Fruit fly (Drosophila melanogaster) whole organism, embryonic: Measurements from ENCODE around the gene CG31988.

ENCODE experiments used
- CG10654 ChIP-seq: fragments of 200-800 bp; sonication (Bioruptor generic); optimal IDR thresholded peaks from 2 replicates; lab custom pipeline; 2016; ENCODE audit warnings: missing biosample characterization, missing genetic modification characterization
- CG11456 ChIP-seq: fragments of 200-800 bp; sonication (Bioruptor generic); IDR thresholded peaks from 3 replicates; pipeline ENCODE4 v1.3.6; 2022; ENCODE audit warnings: missing biosample characterization, missing genetic modification characterization
- CG11560 ChIP-seq: fragments of 200-800 bp; sonication (Bioruptor generic); IDR thresholded peaks from 3 replicates; pipeline ENCODE4 v1.3.6; 2022; ENCODE audit warnings: missing biosample characterization, missing genetic modification characterization
- CG11723 ChIP-seq: fragments of 200-800 bp; sonication (Bioruptor generic); optimal IDR thresholded peaks from 2 replicates; lab custom pipeline; 2017; ENCODE audit warnings: missing biosample characterization, mild to moderate bottlenecking, missing genetic modification characterization
- CG12104 ChIP-seq: fragments of 200-800 bp; sonication (Bioruptor generic); optimal IDR thresholded peaks from 3 replicates; lab custom pipeline; 2016; ENCODE audit warnings: missing biosample characterization, missing genetic modification characterization
- CG1529 ChIP-seq: fragments of 200-800 bp; sonication (Bioruptor generic); optimal IDR thresholded peaks from 3 replicates; lab custom pipeline; 2018; ENCODE audit warnings: missing biosample characterization, missing genetic modification characterization
- CG15514 ChIP-seq: fragments of 200-800 bp; sonication (Bioruptor generic); optimal IDR thresholded peaks from 3 replicates; lab custom pipeline; 2017; ENCODE audit warnings: missing biosample characterization, missing genetic modification characterization, mild to moderate bottlenecking, moderate library complexity, missing genetic modification reagents
- CG15696 ChIP-seq: fragments of 200-800 bp; sonication (Bioruptor generic); optimal IDR thresholded peaks from 2 replicates; lab custom pipeline; 2019; ENCODE audit warnings: missing biosample characterization, mild to moderate bottlenecking, missing genetic modification characterization, moderate library complexity
- CG1602 ChIP-seq: fragments of 200-800 bp; sonication (Bioruptor generic); optimal IDR thresholded peaks from 3 replicates; lab custom pipeline; 2016; ENCODE audit warnings: missing biosample characterization, missing genetic modification characterization
- CG17385 ChIP-seq: fragments of 200-800 bp; sonication (Bioruptor generic); optimal IDR thresholded peaks from 3 replicates; lab custom pipeline; 2018; ENCODE audit warnings: missing biosample characterization, mild to moderate bottlenecking, missing genetic modification characterization
- CG18476 ChIP-seq: fragments of 200-800 bp; sonication (Bioruptor generic); optimal IDR thresholded peaks from 2 replicates; lab custom pipeline; 2016; ENCODE audit warnings: missing biosample characterization, mild to moderate bottlenecking, missing genetic modification characterization
- CG2116 ChIP-seq: fragments of 200-800 bp; sonication (Bioruptor generic); optimal IDR thresholded peaks from 3 replicates; lab custom pipeline; 2018; ENCODE audit warnings: missing biosample characterization, mild to moderate bottlenecking, missing genetic modification characterization
- CG2120 ChIP-seq: fragments of 200-800 bp; sonication (Bioruptor generic); optimal IDR thresholded peaks from 3 replicates; lab custom pipeline; 2016; ENCODE audit warnings: missing biosample characterization, missing genetic modification characterization
- CG2129 ChIP-seq: fragments of 200-800 bp; sonication (Bioruptor generic); IDR thresholded peaks from 2 replicates; pipeline ENCODE4 v1.3.6; 2022; ENCODE audit warnings: missing biosample characterization, missing genetic modification characterization; ENCODE audit not compliant: partially characterized antibody
- CG2875 ChIP-seq: fragments of 200-800 bp; sonication (Bioruptor generic); optimal IDR thresholded peaks from 2 replicates; lab custom pipeline; 2017; ENCODE audit warnings: missing biosample characterization, mild to moderate bottlenecking, missing genetic modification characterization, missing genetic modification reagents
- CG30020 ChIP-seq: fragments of 200-800 bp; optimal IDR thresholded peaks from 2 replicates; lab custom pipeline; 2019; ENCODE audit warnings: missing biosample characterization, mild to moderate bottlenecking, missing genetic modification characterization, moderate library complexity
- CG3838 ChIP-seq: fragments of 200-800 bp; sonication (Bioruptor generic); optimal IDR thresholded peaks from 3 replicates; lab custom pipeline; 2016; ENCODE audit warnings: missing biosample characterization, missing genetic modification characterization
- CG3995 ChIP-seq: fragments of 200-800 bp; sonication (Bioruptor generic); optimal IDR thresholded peaks from 3 replicates; lab custom pipeline; 2016; ENCODE audit warnings: missing biosample characterization, missing genetic modification characterization
- CG4617 ChIP-seq: fragments of 200-800 bp; sonication (Bioruptor generic); optimal IDR thresholded peaks from 3 replicates; lab custom pipeline; 2016; ENCODE audit warnings: missing biosample characterization, missing genetic modification characterization, borderline replicate concordance
- CoRest ChIP-seq: fragments of 200-800 bp; sonication (Bioruptor generic); optimal IDR thresholded peaks from 3 replicates; lab custom pipeline; 2018; ENCODE audit warnings: missing biosample characterization, mild to moderate bottlenecking, missing genetic modification characterization, moderate library complexity
- D19A ChIP-seq: fragments of 200-800 bp; optimal IDR thresholded peaks from 3 replicates; lab custom pipeline; 2019; ENCODE audit warnings: missing biosample characterization, mild to moderate bottlenecking, missing genetic modification characterization, moderate library complexity
- Doc2 ChIP-seq: fragments of 200-800 bp; sonication (Bioruptor generic); IDR thresholded peaks from 2 replicates; pipeline ENCODE4 v1.3.6; 2022; ENCODE audit warnings: missing biosample characterization, missing genetic modification characterization
- Dref ChIP-seq: fragments of 200-800 bp; sonication (Bioruptor generic); IDR thresholded peaks from 2 replicates; pipeline ENCODE4 v1.3.6; 2022; ENCODE audit warnings: missing biosample characterization, missing genetic modification characterization
- Drgx ChIP-seq: fragments of 200-800 bp; sonication (Bioruptor generic); IDR thresholded peaks from 2 replicates; pipeline ENCODE4 v1.3.6; 2022; ENCODE audit warnings: missing biosample characterization, missing genetic modification characterization
- HLH3B ChIP-seq: fragments of 200-800 bp; sonication (Bioruptor generic); IDR thresholded peaks from 2 replicates; pipeline ENCODE4 v1.3.6; 2022; ENCODE audit warnings: missing biosample characterization, missing genetic modification characterization
- Hand ChIP-seq: fragments of 200-800 bp; sonication (Bioruptor generic); optimal IDR thresholded peaks from 2 replicates; lab custom pipeline; 2017; ENCODE audit warnings: mild to moderate bottlenecking, missing biosample characterization, missing genetic modification reagents, missing genetic modification characterization
- MBD-R2 ChIP-seq: fragments of 200-800 bp; sonication (Bioruptor generic); IDR thresholded peaks from 2 replicates; pipeline ENCODE4 v1.3.6; 2022; ENCODE audit warnings: missing biosample characterization, missing genetic modification characterization
- Myb ChIP-seq: fragments of 200-800 bp; sonication (Bioruptor generic); optimal IDR thresholded peaks from 2 replicates; lab custom pipeline; 2016; ENCODE audit warnings: missing biosample characterization, missing genetic modification characterization
- NFAT ChIP-seq: fragments of 200-800 bp; sonication (Bioruptor generic); IDR thresholded peaks from 2 replicates; pipeline ENCODE4 v1.3.6; 2022; ENCODE audit warnings: missing biosample characterization, missing genetic modification characterization
- NfI ChIP-seq: fragments of 200-800 bp; sonication (Bioruptor generic); optimal IDR thresholded peaks from 3 replicates; lab custom pipeline; 2018; ENCODE audit warnings: missing biosample characterization, mild to moderate bottlenecking, missing genetic modification characterization, moderate library complexity
- Side ChIP-seq: fragments of 200-800 bp; sonication (Bioruptor generic); optimal IDR thresholded peaks from 2 replicates; lab custom pipeline; 2016; ENCODE audit warnings: missing biosample characterization, missing genetic modification characterization
- Sin3A ChIP-seq: fragments of >200 bp; optimal IDR thresholded peaks from 2 replicates; lab custom pipeline; 2018
- ab ChIP-seq: fragments of 200-800 bp; sonication (Bioruptor generic); optimal IDR thresholded peaks from 2 replicates; lab custom pipeline; 2016; ENCODE audit warnings: missing biosample characterization, missing genetic modification characterization
- ato ChIP-seq: fragments of 200-800 bp; sonication (Bioruptor generic); IDR thresholded peaks from 2 replicates; pipeline ENCODE4 v1.3.6; 2022; ENCODE audit warnings: missing biosample characterization, missing genetic modification characterization; ENCODE audit not compliant: partially characterized antibody
- bbx ChIP-seq: fragments of 200-800 bp; sonication (Bioruptor generic); IDR thresholded peaks from 2 replicates; pipeline ENCODE4 v1.3.6; 2022; ENCODE audit warnings: missing biosample characterization, missing genetic modification characterization; ENCODE audit not compliant: partially characterized antibody
- cg ChIP-seq: fragments of 200-800 bp; sonication (Bioruptor generic); optimal IDR thresholded peaks from 3 replicates; lab custom pipeline; 2019; ENCODE audit warnings: missing biosample characterization, mild to moderate bottlenecking, missing genetic modification characterization, moderate library complexity
- grn ChIP-seq: fragments of 200-800 bp; sonication (Bioruptor generic); optimal IDR thresholded peaks from 3 replicates; lab custom pipeline; 2017; ENCODE audit warnings: missing biosample characterization, missing genetic modification characterization
- her ChIP-seq: fragments of 200-800 bp; sonication (Bioruptor generic); optimal IDR thresholded peaks from 2 replicates; lab custom pipeline; 2016; ENCODE audit warnings: missing biosample characterization, missing genetic modification characterization
- hth ChIP-seq: fragments of >200 bp; optimal IDR thresholded peaks from 2 replicates; lab custom pipeline; 2017; ENCODE audit warnings: inconsistent platforms
- ind ChIP-seq: fragments of 200-800 bp; sonication (Bioruptor generic); optimal IDR thresholded peaks from 3 replicates; lab custom pipeline; 2016; ENCODE audit warnings: missing biosample characterization, missing genetic modification characterization
- peb ChIP-seq: fragments of 200-800 bp; sonication (Bioruptor generic); IDR thresholded peaks from 2 replicates; pipeline ENCODE4 v1.3.6; 2022; ENCODE audit warnings: missing biosample characterization, missing genetic modification characterization
- pzg ChIP-seq: fragments of 200-800 bp; sonication (Bioruptor generic); optimal IDR thresholded peaks from 3 replicates; lab custom pipeline; 2018; ENCODE audit warnings: missing biosample characterization, mild to moderate bottlenecking, missing genetic modification characterization, moderate library complexity
- sens-2 ChIP-seq: fragments of 200-800 bp; sonication (Bioruptor generic); IDR thresholded peaks from 2 replicates; pipeline ENCODE4 v1.3.6; 2022; ENCODE audit warnings: missing biosample characterization, missing genetic modification characterization
- usp ChIP-seq: fragments of >200 bp; optimal IDR thresholded peaks from 2 replicates; lab custom pipeline; 2017; ENCODE audit warnings: missing biosample characterization, missing genetic modification characterization
- zen ChIP-seq: fragments of 200-800 bp; sonication (Bioruptor generic); optimal IDR thresholded peaks from 3 replicates; lab custom pipeline; 2018; ENCODE audit warnings: missing biosample characterization, mild to moderate bottlenecking, missing genetic modification characterization, moderate library complexity

The CG31988 gene

DNA sequence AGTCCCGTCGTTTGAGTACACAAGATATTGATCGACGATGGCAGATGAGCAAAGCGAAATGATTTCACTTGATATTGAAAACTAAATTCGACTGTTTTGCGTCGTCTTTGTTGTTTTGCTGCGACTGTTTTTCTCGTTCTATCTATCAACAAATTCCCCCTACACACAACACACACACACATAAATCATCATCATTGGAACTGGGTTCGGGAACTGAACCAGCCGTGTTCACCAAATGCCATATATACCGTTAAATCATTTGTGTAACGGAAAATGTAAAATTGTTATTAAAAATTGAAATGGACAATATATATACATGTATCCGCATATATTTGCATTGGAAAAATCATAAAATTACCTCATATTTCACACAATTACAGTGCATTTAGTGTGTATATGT lies 17.8 kb upstream of the CG31988 start, which contains the start of gene Atg18b (continued):
- no peak for TF ChIP-seq CG11723 (GFP tag; lab: Kevin White, UChicago)
- TF ChIP-seq hth (lab: Kevin White, UChicago) = no peak
- no peak for TF ChIP-seq Doc2 (GFP tag; lab: Robert Waterston, UW)
- no peak for TF ChIP-seq CG2120 (GFP tag; lab: Kevin White, UChicago)
- TF ChIP-seq CG3838 (GFP tag; lab: Kevin White, UChicago) = no peak
- no peak for TF ChIP-seq CG10654 (GFP tag; lab: Kevin White, UChicago)
- no peak for TF ChIP-seq Side
- no peak for TF ChIP-seq CG11560 (tag; lab: Robert Waterston, UW)
- TF ChIP-seq her = no peak
- TF ChIP-seq ab (GFP tag; lab: Kevin White, UChicago) = no peak
- TF ChIP-seq Myb (GFP tag; lab: Kevin White, UChicago) = peak; percentile 78
- no peak for TF ChIP-seq CG18476 (GFP tag; lab: Kevin White, UChicago)
- no peak for TF ChIP-seq sens-2
- no peak for TF ChIP-seq CG15696
- peak; percentile 83 for TF ChIP-seq CG3995
- peak; percentile 28 for TF ChIP-seq pzg (GFP tag; lab: Kevin White, UChicago)
- no peak for TF ChIP-seq Drgx (GFP tag; lab: Robert Waterston, UW)
- no peak for TF ChIP-seq MBD-R2 (GFP tag; lab: Robert Waterston, UW)
- TF ChIP-seq NfI (GFP tag; lab: Kevin White, UChicago) = no peak
- TF ChIP-seq NFAT = no peak
- TF ChIP-seq Sin3A (lab: Kevin White, UChicago) = no peak
- peak; percentile 98 for TF ChIP-seq CG15514 (GFP tag; lab: Kevin White, UChicago)
- no peak for TF ChIP-seq CG11456 (GFP tag; lab: Robert Waterston, UW)
- no peak for TF ChIP-seq Hand (GFP tag; lab: Kevin White, UChicago)
- no peak for TF ChIP-seq peb (GFP tag; lab: Robert Waterston, UW)
- no peak for TF ChIP-seq CG17385 (GFP tag; lab: Kevin White, UChicago)
- TF ChIP-seq grn (GFP tag; lab: Kevin White, UChicago) = no peak
- no peak for TF ChIP-seq HLH3B (GFP tag; lab: Robert Waterston, UW)
- TF ChIP-seq zen (tag; lab: Kevin White, UChicago) = no peak
- TF ChIP-seq CG1529 = no peak
- TF ChIP-seq CG2116 (GFP tag; lab: Kevin White, UChicago) = no peak
- no peak for TF ChIP-seq usp (GFP tag; lab: Kevin White, UChicago)
- no peak for TF ChIP-seq bbx (GFP tag; lab: Robert Waterston, UW)
- TF ChIP-seq CG1602 (GFP tag; lab: Kevin White, UChicago) = no peak
- no peak for TF ChIP-seq CG2875 (GFP tag; lab: Kevin White, UChicago)
- no peak for TF ChIP-seq ind (GFP tag; lab: Kevin White, UChicago)
- TF ChIP-seq CG2129 (GFP tag; lab: Robert Waterston, UW) = no peak
- no peak for TF ChIP-seq CG12104 (GFP tag; lab: Kevin White, UChicago)
- peak; percentile 14 for TF ChIP-seq CoRest (tag; lab: Kevin White, UChicago)
- TF ChIP-seq cg = peak; percentile 62
- TF ChIP-seq ato = no peak
- no peak for TF ChIP-seq D19A (tag; lab: Kevin White, UChicago)
- no peak for TF ChIP-seq Dref (GFP tag; lab: Robert Waterston, UW)
- TF ChIP-seq CG30020 = no peak
- peak; percentile 12 for TF ChIP-seq CG4617 (GFP tag; lab: Kevin White, UChicago)
